Worm (Caenorhabditis elegans) whole organism, L4/young adult: ENCODE measurements around the gene R08C7.11.

Experiments
- W03F9.2 ChIP-seq: fragments of 150-350 bp; optimal IDR thresholded peaks from 2 replicates; lab custom pipeline; 2014; ENCODE audit warnings: missing biosample characterization, missing genetic modification characterization
- dao-5 ChIP-seq: sonication (generic microtip); optimal IDR thresholded peaks from 2 replicates; lab custom pipeline; 2016; ENCODE audit warnings: missing genotype, missing genetic modification characterization, moderate library complexity, missing compliant biosample characterization
- him-1 ChIP-seq: sonication (generic microtip); optimal IDR thresholded peaks from 2 replicates; lab custom pipeline; 2016; ENCODE audit warnings: missing genotype, missing genetic modification reagents, missing genetic modification characterization, missing compliant biosample characterization

- no peak for TF ChIP-seq him-1 (tag; lab: Kevin White, UChicago)
- TF ChIP-seq dao-5 (tag; lab: Kevin White, UChicago), result no peak
- TF ChIP-seq W03F9.2 (tag; lab: Kevin White, UChicago), result no peak
Measured at ce11 chrIV:4408714-4409113, 46.0 kb downstream of the R08C7.11 start.
